Worm (Caenorhabditis elegans): ENCODE measurements around the gene K08F11.1.

The K08F11.1 gene

DNA sequence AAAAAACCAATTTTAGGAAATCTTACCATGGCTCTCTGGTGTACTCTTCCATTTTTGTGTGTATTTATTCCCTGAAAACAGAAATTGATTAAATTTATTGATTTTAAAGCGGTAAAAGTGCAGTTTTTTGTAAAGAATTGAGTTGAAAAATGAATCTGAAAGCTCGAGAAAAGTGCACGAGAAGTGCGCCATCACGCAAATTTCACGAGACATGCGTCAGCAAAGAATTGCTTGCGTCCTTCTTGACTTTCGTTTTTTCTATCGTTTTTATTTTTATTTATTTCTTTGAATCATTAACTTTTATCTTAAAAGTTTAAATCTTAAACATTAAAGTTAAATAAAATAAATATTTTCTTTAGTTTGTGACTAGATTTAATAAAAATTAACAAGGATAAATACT, 20.8 kb downstream of the K08F11.1 start, which contains the start of gene timm-17B.1 (continued):
- TF ChIP-seq lin-13 (GFP tag; optimal IDR thresholded peaks at IDR 0.05) (no peak), nhr-47 (tag; optimal IDR thresholded peaks at IDR 0.05) (peak; percentile 88), dpl-1 (GFP tag; optimal IDR thresholded peaks at IDR 0.05) (peak; percentile 73 to 81 (median 81)), nhr-19 (GFP tag; conservative IDR thresholded peaks at IDR 0.05) (peak; percentile 82), aly-2 (tag; optimal IDR thresholded peaks at IDR 0.05) (peak; percentile 50), nhr-90 (tag; optimal IDR thresholded peaks at IDR 0.05; ENCODE audit: poor library complexity) (peak; percentile 76), zip-4 (GFP tag; optimal IDR thresholded peaks at IDR 0.05) (no peak), tlp-1 (tag; optimal IDR thresholded peaks at IDR 0.05) (no peak), grh-1 (GFP tag; IDR thresholded peaks at IDR 0.05) (peak; percentile 63), alr-1 (tag; optimal IDR thresholded peaks at IDR 0.05; ENCODE audit: borderline replicate concordance) (no peak), blmp-1 (tag; optimal IDR thresholded peaks at IDR 0.05) (no peak), ceh-90 (tag; optimal IDR thresholded peaks at IDR 0.05) (peak; percentile 34), egl-13 (tag; optimal IDR thresholded peaks at IDR 0.05) (peak; percentile 58), lir-3 (tag; optimal IDR thresholded peaks at IDR 0.05; ENCODE audit: poor library complexity) (peak; percentile 45), pqm-1 (tag; optimal IDR thresholded peaks at IDR 0.05) (no peak), ces-1 (GFP tag; optimal IDR thresholded peaks at IDR 0.05) (no peak), aha-1 (tag; optimal IDR thresholded peaks at IDR 0.05) (no peak), elt-3 (tag; optimal IDR thresholded peaks at IDR 0.05) (peak in 2 of 6 experiments; percentile 25 to 45), hlh-17 (GFP tag; optimal IDR thresholded peaks at IDR 0.05; ENCODE audit: borderline replicate concordance) (no peak), hlh-4 (tag; optimal IDR thresholded peaks at IDR 0.05) (no peak), fos-1 (tag; optimal IDR thresholded peaks at IDR 0.05) (peak; percentile 24), zag-1 (tag; optimal IDR thresholded peaks at IDR 0.05) (no peak), nhr-12 (tag; optimal IDR thresholded peaks at IDR 0.05) (no peak), nhr-76 (tag; optimal IDR thresholded peaks at IDR 0.05) (no peak), nhr-11 (tag; optimal IDR thresholded peaks at IDR 0.05) (peak; percentile 51), pax-3 (tag; optimal IDR thresholded peaks at IDR 0.05) (no peak), Y116A8C.19 (tag; optimal IDR thresholded peaks at IDR 0.05; ENCODE audit: borderline replicate concordance) (no peak), mab-9 (GFP tag; IDR thresholded peaks at IDR 0.05) (0 out of 2 replicates have a peak, but pooled peaks have one; percentile 40), C34B4.2 (tag; optimal IDR thresholded peaks at IDR 0.05) (no peak), nhr-77 (tag; optimal IDR thresholded peaks at IDR 0.05) (peak; percentile 16), nhr-85 (tag) (peak; percentile 79), snpc-4 (tag; optimal IDR thresholded peaks at IDR 0.05) (peak; percentile 67), sptf-1 (tag; optimal IDR thresholded peaks at IDR 0.05) (no peak), lin-39 (tag; optimal IDR thresholded peaks at IDR 0.05) (peak; percentile 91), fkh-4 (tag; optimal IDR thresholded peaks at IDR 0.05; ENCODE audit: borderline replicate concordance) (no peak), nhr-71 (tag; optimal IDR thresholded peaks at IDR 0.05) (peak; percentile 84), nhr-237 (tag; optimal IDR thresholded peaks at IDR 0.05) (no peak), fkh-10 (GFP tag; optimal IDR thresholded peaks at IDR 0.05) (no peak), fkh-8 (tag; optimal IDR thresholded peaks at IDR 0.05) (peak; percentile 11), efl-3 (GFP tag; optimal IDR thresholded peaks at IDR 0.05) (no peak), sup-37 (GFP tag; optimal IDR thresholded peaks at IDR 0.05) (no peak), mep-1 (tag; optimal IDR thresholded peaks at IDR 0.05) (peak; percentile 93), ceh-8 (GFP tag; optimal IDR thresholded peaks at IDR 0.05) (no peak), efl-1 (optimal IDR thresholded peaks at IDR 0.05) (peak; percentile 71 to 79), efl-1 (GFP tag; optimal IDR thresholded peaks at IDR 0.05 in 1 of 2) (peak; percentile 76 to 97), ama-1 (optimal IDR thresholded peaks at IDR 0.05) (no peak), tbx-2 (tag; optimal IDR thresholded peaks at IDR 0.05) (peak; percentile 73), egl-27 (tag; optimal IDR thresholded peaks at IDR 0.05) (no peak)

Data from whole organism, L1 larva.